Fruit fly (Drosophila melanogaster): ENCODE results near the gene CG3808.

The CG3808 gene

DNA sequence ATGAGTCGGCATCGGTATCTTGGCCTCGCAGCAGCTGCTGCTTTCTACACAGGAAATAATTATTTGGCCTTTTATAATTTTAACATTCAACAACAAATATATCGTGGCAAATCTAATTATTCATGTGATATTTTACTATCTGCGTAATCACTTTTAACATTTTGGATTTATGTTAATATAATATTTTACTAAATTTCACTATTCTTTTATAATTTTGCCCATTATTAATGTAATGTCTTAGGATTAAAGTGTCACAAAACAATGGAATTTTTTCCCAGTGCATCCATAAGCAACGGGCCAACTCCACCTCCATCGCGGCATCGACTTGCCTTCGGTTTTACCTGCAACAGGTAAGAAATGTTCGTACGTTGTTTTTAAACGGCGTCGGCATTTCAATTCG, 42.1 kb upstream of the CG3808 start (continued):
- TF ChIP-seq CG4318 (GFP tag; optimal IDR thresholded peaks at IDR 0.05) (peak; percentile 94), CG9139 (GFP tag; optimal IDR thresholded peaks at IDR 0.05) (peak; percentile 93), Hr38 (GFP tag; optimal IDR thresholded peaks at IDR 0.05) (no peak), CG6854 (GFP tag; optimal IDR thresholded peaks at IDR 0.05) (peak; percentile 78), Eip78C (GFP tag) (peak; percentile 99), CG15336 (GFP tag; IDR thresholded peaks at IDR 0.05) (peak; percentile 93), CG11902 (GFP tag; optimal IDR thresholded peaks at IDR 0.05) (peak; percentile 87), Ets96B (tag; optimal IDR thresholded peaks at IDR 0.05) (peak; percentile 97), Hr4 (GFP tag; optimal IDR thresholded peaks at IDR 0.05) (peak; percentile 92), CG6792 (GFP tag; optimal IDR thresholded peaks at IDR 0.05) (peak; percentile 93), Sox15 (GFP tag; optimal IDR thresholded peaks at IDR 0.05) (peak; percentile 83), topi (GFP tag; optimal IDR thresholded peaks at IDR 0.05) (peak; percentile 90)

DNA sequence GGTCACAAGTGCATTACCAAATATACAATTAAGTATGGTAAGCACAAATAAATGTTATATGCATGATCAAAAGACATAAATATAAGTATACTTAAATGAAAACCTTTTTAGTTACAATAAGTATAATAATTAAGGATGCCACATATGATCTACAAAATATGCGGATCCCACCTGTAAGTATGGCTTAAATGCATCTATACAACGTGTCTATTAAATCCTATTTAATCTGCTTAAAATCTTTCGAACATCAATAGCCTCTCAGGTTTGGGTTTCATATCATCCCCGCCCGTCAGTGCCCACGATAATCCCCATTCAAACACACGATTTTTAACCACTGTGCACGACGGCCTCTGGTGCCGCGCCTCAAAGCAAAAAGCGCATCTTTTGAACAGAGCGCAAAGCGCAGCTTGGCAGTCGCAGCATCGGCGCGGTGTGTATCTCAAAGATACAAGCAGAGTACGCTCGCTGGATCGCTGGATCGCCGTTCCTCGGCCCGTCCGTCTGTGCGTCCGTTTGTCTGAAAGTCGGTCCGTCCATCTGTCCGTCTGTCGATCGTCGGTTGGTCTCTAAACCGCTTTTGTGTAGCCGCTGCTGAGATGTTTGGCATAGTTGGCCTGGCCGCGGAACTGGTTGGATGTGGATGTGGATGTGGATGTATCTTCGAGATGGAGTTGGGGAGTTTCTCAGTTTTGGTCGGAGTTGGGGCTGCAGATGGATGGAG, 41.4 kb upstream of the CG3808 start:
- TF ChIP-seq acj6 (GFP tag; optimal IDR thresholded peaks at IDR 0.05), result peak; percentile 90
- TF ChIP-seq CG32006 (GFP tag; optimal IDR thresholded peaks at IDR 0.05), result peak; percentile 94
- peak; percentile 72 for TF ChIP-seq CG16779 (tag; optimal IDR thresholded peaks at IDR 0.05)
- peak; percentile 59 for TF ChIP-seq Blimp-1 (GFP tag; optimal IDR thresholded peaks at IDR 0.05)
- peak; percentile 87 for TF ChIP-seq pdm3 (GFP tag; optimal IDR thresholded peaks at IDR 0.05)
- peak; percentile 89 for TF ChIP-seq achi (GFP tag; optimal IDR thresholded peaks at IDR 0.05)
- peak; percentile 83 for TF ChIP-seq Sox102F (GFP tag; optimal IDR thresholded peaks at IDR 0.05)
- TF ChIP-seq fd85E (GFP tag; optimal IDR thresholded peaks at IDR 0.05), result peak; percentile 64
- peak; percentile 67 for TF ChIP-seq vri (GFP tag; optimal IDR thresholded peaks at IDR 0.05)
- peak; percentile 57; the same call in 2 of the 3 replicates for TF ChIP-seq eg (GFP tag; IDR thresholded peaks at IDR 0.05)
- TF ChIP-seq Lpt (GFP tag; optimal IDR thresholded peaks at IDR 0.05), result peak; percentile 58
- TF ChIP-seq CG6792 (GFP tag; optimal IDR thresholded peaks at IDR 0.05), result peak; percentile 90
- peak; percentile 89 for TF ChIP-seq Ets96B (tag; optimal IDR thresholded peaks at IDR 0.05)
- TF ChIP-seq Hr39 (GFP tag; optimal IDR thresholded peaks at IDR 0.05), result peak; percentile 78
- TF ChIP-seq Eip75B (GFP tag; optimal IDR thresholded peaks at IDR 0.05), result peak; percentile 89
- TF ChIP-seq CG8119 (GFP tag; IDR thresholded peaks at IDR 0.05), result peak; percentile 76; the same call in 2 of the 3 replicates
- peak; percentile 71 to 90 for TF ChIP-seq ss (GFP tag; optimal IDR thresholded peaks at IDR 0.05)
- TF ChIP-seq OdsH (GFP tag; optimal IDR thresholded peaks at IDR 0.05), result peak; percentile 90
- TF ChIP-seq Gug (GFP tag; IDR thresholded peaks at IDR 0.05), result 0 out of 2 replicates have a peak, but pooled peaks have one; percentile 23
- peak; percentile 85 for TF ChIP-seq CG10669 (GFP tag; optimal IDR thresholded peaks at IDR 0.05)
- peak; percentile 64 for TF ChIP-seq Eip93F (GFP tag; optimal IDR thresholded peaks at IDR 0.05)
- peak; percentile 91 for TF ChIP-seq Sox15 (GFP tag; optimal IDR thresholded peaks at IDR 0.05)
- TF ChIP-seq dac (GFP tag; optimal IDR thresholded peaks at IDR 0.05), result peak; percentile 72
- peak; percentile 90 for TF ChIP-seq net (GFP tag; optimal IDR thresholded peaks at IDR 0.05)
- TF ChIP-seq CG6276 (GFP tag; optimal IDR thresholded peaks at IDR 0.05), result peak; percentile 83
- TF ChIP-seq CG11294 (GFP tag; IDR thresholded peaks at IDR 0.05), result no peak
- TF ChIP-seq lz (GFP tag; optimal IDR thresholded peaks at IDR 0.05), result peak; percentile 87
- TF ChIP-seq svp (GFP tag), result peak; percentile 95
- TF ChIP-seq Hr38 (GFP tag; optimal IDR thresholded peaks at IDR 0.05), result no peak
- peak; percentile 90 for TF ChIP-seq Sox14 (GFP tag; optimal IDR thresholded peaks at IDR 0.05)
- peak; percentile 56 for TF ChIP-seq CG1621 (tag; optimal IDR thresholded peaks at IDR 0.05)
- peak; percentile 76 for TF ChIP-seq Ets21C (GFP tag; optimal IDR thresholded peaks at IDR 0.05)
- TF ChIP-seq Hr4 (GFP tag; optimal IDR thresholded peaks at IDR 0.05), result peak; percentile 89
- TF ChIP-seq CG34406 (GFP tag; optimal IDR thresholded peaks at IDR 0.05), result peak; percentile 90
- peak; percentile 91 for TF ChIP-seq CG6808 (GFP tag; optimal IDR thresholded peaks at IDR 0.05)
- peak; percentile 87 for TF ChIP-seq CG7368 (GFP tag; optimal IDR thresholded peaks at IDR 0.05)
- TF ChIP-seq CG8632 (GFP tag; optimal IDR thresholded peaks at IDR 0.05), result peak; percentile 90
- TF ChIP-seq topi (GFP tag; optimal IDR thresholded peaks at IDR 0.05), result peak; percentile 91
- peak; percentile 90 for TF ChIP-seq spab (GFP tag; optimal IDR thresholded peaks at IDR 0.05)
- TF ChIP-seq CG6163 (GFP tag; IDR thresholded peaks at IDR 0.05), result no peak
- peak; percentile 89 for TF ChIP-seq CG4318 (GFP tag; optimal IDR thresholded peaks at IDR 0.05)
- peak; percentile 90 for TF ChIP-seq CG3919 (GFP tag; optimal IDR thresholded peaks at IDR 0.05)
- TF ChIP-seq dsx (GFP tag; optimal IDR thresholded peaks at IDR 0.05; ENCODE audit: poor library complexity, severe bottlenecking), result peak; percentile 75
